Fruit fly (Drosophila melanogaster) whole organism, prepupa: ENCODE results near the gene CG6028.

ENCODE experiments used
- Blimp-1 ChIP-seq: fragments of 200-800 bp; sonication (Bioruptor generic); optimal IDR thresholded peaks from 3 replicates; lab custom pipeline; 2017; ENCODE audit warnings: missing biosample characterization, missing genetic modification characterization, mild to moderate bottlenecking, moderate library complexity, missing genetic modification reagents
- CG11902 ChIP-seq: fragments of 200-800 bp; sonication (Bioruptor generic); optimal IDR thresholded peaks from 3 replicates; lab custom pipeline; 2016; ENCODE audit warnings: missing biosample characterization, missing genetic modification characterization
- CG32006 ChIP-seq: fragments of 200-800 bp; sonication (Bioruptor generic); optimal IDR thresholded peaks from 3 replicates; lab custom pipeline; 2017; ENCODE audit warnings: missing biosample characterization, mild to moderate bottlenecking, missing genetic modification characterization
- Lpt ChIP-seq: fragments of 200-800 bp; sonication (Bioruptor generic); optimal IDR thresholded peaks from 3 replicates; lab custom pipeline; 2016; ENCODE audit warnings: missing biosample characterization, missing genetic modification characterization
- dsx ChIP-seq: fragments of 200-800 bp; optimal IDR thresholded peaks from 3 replicates; lab custom pipeline; 2019; ENCODE audit warnings: missing biosample characterization, mild to moderate bottlenecking, missing genetic modification characterization, moderate library complexity; ENCODE audit not compliant: poor library complexity, severe bottlenecking
- spab ChIP-seq: fragments of 200-800 bp; sonication (Bioruptor generic); optimal IDR thresholded peaks from 2 replicates; lab custom pipeline; 2017; ENCODE audit warnings: missing biosample characterization, mild to moderate bottlenecking, missing genetic modification characterization, missing genetic modification reagents
- svp ChIP-seq: fragments of 200-800 bp; sonication (Bioruptor generic); peaks from one replicate; lab custom pipeline; 2016; ENCODE audit warnings: missing biosample characterization, missing genetic modification characterization

- no peak for TF ChIP-seq spab (GFP tag; lab: Kevin White, UChicago)
- no peak for TF ChIP-seq svp (GFP tag; lab: Kevin White, UChicago)
- TF ChIP-seq dsx (GFP tag; lab: Kevin White, UChicago) = no peak
- no peak for TF ChIP-seq CG32006 (GFP tag; lab: Kevin White, UChicago)
- no peak for TF ChIP-seq CG11902
- TF ChIP-seq Lpt = no peak
- TF ChIP-seq Blimp-1 (GFP tag; lab: Kevin White, UChicago) = no peak
Observed at dm6 chr3R:22027743-22028099, 2.4 kb upstream of the CG6028 start.
